Worm (Caenorhabditis elegans): ENCODE data around the gene cbp-3.

Gene cbp-3

DNA sequence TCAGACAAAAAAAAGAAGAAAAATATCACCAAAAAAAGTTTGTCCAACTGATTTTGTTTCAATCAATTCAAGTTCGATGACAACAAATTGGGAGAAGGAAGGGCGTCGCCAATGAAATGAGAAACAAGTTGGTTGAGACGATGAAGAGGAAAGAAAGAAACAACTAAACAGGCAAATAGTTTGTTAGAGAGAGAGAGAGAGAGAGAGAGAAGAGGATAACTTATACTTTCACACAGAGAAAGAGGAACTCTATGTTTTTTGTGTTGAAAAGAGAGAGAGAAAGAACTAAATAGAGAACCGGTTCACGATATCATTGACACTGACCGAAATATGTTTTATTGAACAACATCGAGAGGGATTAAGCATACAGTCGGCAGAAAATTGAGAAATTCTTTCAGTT, 6.2 kb upstream of the cbp-3 start:
- TF ChIP-seq nhr-25 (tag; optimal IDR thresholded peaks at IDR 0.05) (peak; percentile 31), lin-39 (tag; optimal IDR thresholded peaks at IDR 0.05) (no peak), lin-13 (GFP tag; optimal IDR thresholded peaks at IDR 0.05) (no peak), blmp-1 (tag; optimal IDR thresholded peaks at IDR 0.05; ENCODE audit: insufficient read depth) (peak; percentile 48), ceh-82 (tag; optimal IDR thresholded peaks at IDR 0.05) (no peak), ztf-11 (tag; optimal IDR thresholded peaks at IDR 0.05) (no peak), mab-5 (tag; optimal IDR thresholded peaks at IDR 0.05) (no peak), nhr-23 (tag; optimal IDR thresholded peaks at IDR 0.05) (no peak), C34F6.9 (tag; optimal IDR thresholded peaks at IDR 0.05) (no peak), sma-9 (GFP tag; optimal IDR thresholded peaks at IDR 0.05) (peak; percentile 8), sma-9 (tag; optimal IDR thresholded peaks at IDR 0.05) (no peak), nhr-77 (tag; optimal IDR thresholded peaks at IDR 0.05) (no peak), lsy-2 (tag; optimal IDR thresholded peaks at IDR 0.05) (no peak), elt-3 (tag; optimal IDR thresholded peaks at IDR 0.05) (no peak), sma-3 (GFP tag; optimal IDR thresholded peaks at IDR 0.05) (peak; percentile 31), skn-1 (tag; optimal IDR thresholded peaks at IDR 0.05) (no peak), aly-2 (tag; optimal IDR thresholded peaks at IDR 0.05) (no peak), egl-27 (tag; optimal IDR thresholded peaks at IDR 0.05) (no peak), elt-1 (tag; optimal IDR thresholded peaks at IDR 0.05) (no peak), alr-1 (tag; optimal IDR thresholded peaks at IDR 0.05) (no peak), sem-4 (tag; optimal IDR thresholded peaks at IDR 0.05) (no peak), ZK546.5 (tag; optimal IDR thresholded peaks at IDR 0.05) (no peak), dmd-4 (tag; optimal IDR thresholded peaks at IDR 0.05) (no peak), nhr-6 (tag; optimal IDR thresholded peaks at IDR 0.05) (no peak)

ce11 chrIII:9908769-9909168, 5.0 kb upstream of the cbp-3 start:
- TF ChIP-seq mdl-1 (tag; optimal IDR thresholded peaks at IDR 0.05) (no peak), egl-27 (tag; optimal IDR thresholded peaks at IDR 0.05) (no peak), blmp-1 (tag; optimal IDR thresholded peaks at IDR 0.05; ENCODE audit: insufficient read depth) (no peak), unc-55 (GFP tag; optimal IDR thresholded peaks at IDR 0.05) (no peak), ztf-11 (tag; optimal IDR thresholded peaks at IDR 0.05) (no peak), sma-3 (GFP tag; optimal IDR thresholded peaks at IDR 0.05) (peak; percentile 3), mab-5 (tag; optimal IDR thresholded peaks at IDR 0.05) (no peak)

DNA sequence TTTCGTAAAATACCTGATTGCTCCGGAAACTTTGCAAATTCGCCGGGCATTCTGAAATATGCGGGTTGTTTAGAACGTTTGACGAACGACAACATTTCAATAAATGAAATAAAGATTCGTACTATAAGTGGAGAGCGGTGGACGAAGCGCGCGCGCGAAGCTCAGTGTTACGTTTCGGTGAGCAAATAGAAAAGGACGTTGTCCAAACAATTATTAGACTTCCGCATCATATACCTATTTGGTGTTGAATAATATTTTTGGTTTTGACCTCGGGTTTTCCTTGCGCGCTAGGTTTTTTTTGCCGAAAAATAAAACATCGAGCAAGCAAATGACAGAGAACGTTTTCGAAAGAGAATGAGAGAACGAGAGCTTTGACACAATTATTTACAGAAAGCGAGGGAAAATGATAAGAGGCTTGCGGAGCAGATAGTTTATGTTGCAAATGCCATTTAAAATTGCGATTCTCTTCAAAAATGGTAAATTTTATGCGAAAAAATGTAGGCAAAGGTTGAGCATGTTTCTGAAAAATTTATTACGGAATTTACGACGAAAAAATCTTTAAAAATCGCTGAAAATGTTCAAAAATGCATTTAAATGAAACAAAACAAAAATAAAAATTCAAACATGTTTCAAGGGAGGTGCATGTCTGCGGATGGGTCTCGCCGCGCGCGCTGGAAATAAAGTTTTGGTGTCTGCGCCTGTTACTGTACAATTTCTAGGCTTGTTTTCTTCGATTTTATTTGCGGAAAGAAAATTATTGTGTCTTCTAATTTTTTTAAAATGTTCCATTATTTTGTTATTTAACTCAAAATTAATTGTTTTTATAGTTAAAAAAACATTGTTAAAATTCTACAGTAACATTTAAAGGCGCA, 2.9 kb upstream of the cbp-3 start, which contains the start of the genes cyld-1 and F40F12.9:
Gene cyld-1, minus strand, starts transcription at position 51 of the 872 bp plus-strand sequence.
Gene F40F12.9, plus strand, starts transcription at position 721 of the 872 bp plus-strand sequence.
- TF ChIP-seq R02D3.7 (tag; optimal IDR thresholded peaks at IDR 0.05), result no peak
- no peak for TF ChIP-seq ama-1 (optimal IDR thresholded peaks at IDR 0.05)
- no peak for TF ChIP-seq nhr-25 (tag; optimal IDR thresholded peaks at IDR 0.05)
- no peak for TF ChIP-seq ztf-4 (tag; optimal IDR thresholded peaks at IDR 0.05)
- TF ChIP-seq fos-1 (tag; optimal IDR thresholded peaks at IDR 0.05), result peak; percentile 55
- no peak for TF ChIP-seq nhr-23 (tag; optimal IDR thresholded peaks at IDR 0.05)

ce11 chrIII:9912501-9912900, 1.3 kb upstream of the cbp-3 start:
- TF ChIP-seq gmeb-1 (tag; optimal IDR thresholded peaks at IDR 0.05) (peak; percentile 45), lin-13 (GFP tag; optimal IDR thresholded peaks at IDR 0.05) (no peak), lin-11 (tag; optimal IDR thresholded peaks at IDR 0.05) (no peak), ztf-1 (GFP tag; conservative IDR thresholded peaks at IDR 0.05) (no peak)

DNA sequence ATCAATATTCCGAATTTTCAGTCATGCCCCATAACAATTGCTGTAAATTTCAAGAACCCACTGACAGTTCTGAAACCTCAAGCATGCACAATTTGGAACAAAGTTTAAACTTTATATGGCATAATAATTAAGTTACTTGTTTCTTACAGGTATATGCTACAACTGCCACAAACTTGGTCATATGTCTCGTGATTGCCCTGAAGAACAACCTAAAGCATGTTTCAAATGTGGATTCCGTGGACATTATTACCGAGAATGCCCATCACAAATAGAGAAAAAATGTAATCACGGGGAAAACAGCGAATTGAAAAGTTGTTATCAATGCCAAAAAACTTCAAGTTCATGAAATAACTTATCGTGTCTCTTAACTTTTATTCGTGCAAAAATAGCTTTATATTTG, 795 bp upstream of the cbp-3 start:
- TF ChIP-seq gmeb-1 (tag; optimal IDR thresholded peaks at IDR 0.05), result no peak
- TF ChIP-seq unc-55 (GFP tag; optimal IDR thresholded peaks at IDR 0.05), result no peak
- no peak for TF ChIP-seq lin-39 (tag; optimal IDR thresholded peaks at IDR 0.05)
- no peak for TF ChIP-seq C34F6.9 (tag; optimal IDR thresholded peaks at IDR 0.05)
- no peak for TF ChIP-seq elt-1 (tag; optimal IDR thresholded peaks at IDR 0.05)
- no peak for TF ChIP-seq nhr-11 (tag; optimal IDR thresholded peaks at IDR 0.05)
- no peak for TF ChIP-seq Y55F3AM.14 (GFP tag; optimal IDR thresholded peaks at IDR 0.05)
- no peak for TF ChIP-seq lin-13 (GFP tag; optimal IDR thresholded peaks at IDR 0.05)
- TF ChIP-seq ZK546.5 (tag; optimal IDR thresholded peaks at IDR 0.05), result no peak
- TF ChIP-seq nhr-6 (tag; optimal IDR thresholded peaks at IDR 0.05), result no peak
- no peak for TF ChIP-seq nhr-10 (tag; optimal IDR thresholded peaks at IDR 0.05)
- TF ChIP-seq ztf-11 (tag; optimal IDR thresholded peaks at IDR 0.05), result no peak
- no peak for TF ChIP-seq F13H6.1 (tag; optimal IDR thresholded peaks at IDR 0.05)
- no peak for TF ChIP-seq ztf-4 (tag; optimal IDR thresholded peaks at IDR 0.05)
- TF ChIP-seq ceh-16 (tag; optimal IDR thresholded peaks at IDR 0.05), result no peak
- TF ChIP-seq ceh-82 (tag; optimal IDR thresholded peaks at IDR 0.05), result no peak
- no peak for TF ChIP-seq lin-11 (tag; optimal IDR thresholded peaks at IDR 0.05)

All from whole organism, L2 larva.